Fruit fly (Drosophila melanogaster) whole organism, embryonic: ENCODE data around the gene Coq7.
A peak's percentile ranks its signal among the peaks of the same experiment; 100 is the strongest.

Source experiments
- Aef1 ChIP-seq: fragments of 200-800 bp; sonication (Bioruptor generic); IDR thresholded peaks from 3 replicates; pipeline ENCODE4 v1.3.6; 2022; ENCODE audit warnings: missing biosample characterization, missing genetic modification characterization
- Asciz ChIP-seq: fragments of 200-800 bp; sonication (Bioruptor generic); optimal IDR thresholded peaks from 2 replicates; lab custom pipeline; 2017; ENCODE audit warnings: missing biosample characterization, mild to moderate bottlenecking, missing genetic modification characterization, missing genetic modification reagents
- B-H1 ChIP-seq: fragments of 200-800 bp; sonication (Bioruptor generic); IDR thresholded peaks from 3 replicates; pipeline ENCODE4 v1.3.6; 2022; ENCODE audit warnings: missing biosample characterization, missing genetic modification characterization
- B-H2 ChIP-seq: fragments of 200-800 bp; sonication (Bioruptor generic); optimal IDR thresholded peaks from 2 replicates; lab custom pipeline; 2018; ENCODE audit warnings: missing biosample characterization, mild to moderate bottlenecking, missing genetic modification characterization
- Bgb ChIP-seq: fragments of 200-800 bp; sonication (Bioruptor generic); IDR thresholded peaks from 2 replicates; pipeline ENCODE4 v1.3.6; 2022; ENCODE audit warnings: missing biosample characterization, missing genetic modification characterization; ENCODE audit not compliant: partially characterized antibody
- C15 ChIP-seq: fragments of 200-800 bp; sonication (Bioruptor generic); IDR thresholded peaks from 3 replicates; pipeline ENCODE4 v1.3.6; 2022; ENCODE audit warnings: missing biosample characterization, missing genetic modification characterization
- CG10366 ChIP-seq: fragments of 200-800 bp; sonication (Bioruptor generic); IDR thresholded peaks from 2 replicates; pipeline ENCODE4 v1.3.6; 2022; ENCODE audit warnings: missing biosample characterization, missing genetic modification characterization
- CG10431 ChIP-seq: fragments of 200-800 bp; sonication (Bioruptor generic); optimal IDR thresholded peaks from 3 replicates; lab custom pipeline; 2018; ENCODE audit warnings: missing biosample characterization, mild to moderate bottlenecking, missing genetic modification characterization
- CG11085 ChIP-seq: fragments of 200-800 bp; sonication (Bioruptor generic); IDR thresholded peaks from 2 replicates; pipeline ENCODE4 v1.3.6; 2022; ENCODE audit warnings: missing biosample characterization, missing genetic modification characterization
- CG12299 ChIP-seq: fragments of 200-800 bp; sonication (Bioruptor generic); optimal IDR thresholded peaks from 2 replicates; lab custom pipeline; 2018; ENCODE audit warnings: missing biosample characterization, mild to moderate bottlenecking, missing genetic modification characterization
- CG13123 ChIP-seq: fragments of 200-800 bp; sonication (Bioruptor generic); optimal IDR thresholded peaks from 2 replicates; lab custom pipeline; 2016; ENCODE audit warnings: missing biosample characterization, missing genetic modification characterization
- CG14050 ChIP-seq: fragments of 200-800 bp; sonication (Bioruptor generic); IDR thresholded peaks from 3 replicates; pipeline ENCODE4 v1.3.6; 2022; ENCODE audit warnings: missing biosample characterization, missing genetic modification characterization
- CG15479 ChIP-seq: fragments of 200-800 bp; sonication (Bioruptor generic); optimal IDR thresholded peaks from 3 replicates; lab custom pipeline; 2019; ENCODE audit warnings: missing biosample characterization, mild to moderate bottlenecking, missing genetic modification characterization, moderate library complexity
- CG1603 ChIP-seq: fragments of 200-800 bp; sonication (Bioruptor generic); optimal IDR thresholded peaks from 2 replicates; lab custom pipeline; 2019; ENCODE audit warnings: missing biosample characterization, mild to moderate bottlenecking, missing genetic modification characterization, moderate library complexity
- CG17568 ChIP-seq: fragments of 200-800 bp; sonication (Bioruptor generic); optimal IDR thresholded peaks from 2 replicates; lab custom pipeline; 2018; ENCODE audit warnings: missing biosample characterization, mild to moderate bottlenecking, missing genetic modification characterization, moderate library complexity
- CG18262 ChIP-seq: fragments of 200-800 bp; optimal IDR thresholded peaks from 3 replicates; lab custom pipeline; 2019; ENCODE audit warnings: missing biosample characterization, mild to moderate bottlenecking, missing genetic modification characterization, moderate library complexity
- CG2202 ChIP-seq: fragments of 200-800 bp; sonication (Bioruptor generic); optimal IDR thresholded peaks from 2 replicates; lab custom pipeline; 2018; ENCODE audit warnings: missing biosample characterization, mild to moderate bottlenecking, missing genetic modification characterization
- CG33213 ChIP-seq: fragments of 200-800 bp; sonication (Bioruptor generic); optimal IDR thresholded peaks from 3 replicates; lab custom pipeline; 2016; ENCODE audit warnings: missing biosample characterization, missing genetic modification characterization
- CG4424 ChIP-seq: fragments of 200-800 bp; sonication (Bioruptor generic); optimal IDR thresholded peaks from 3 replicates; lab custom pipeline; 2016; ENCODE audit warnings: missing biosample characterization, missing genetic modification characterization
- CG4820 ChIP-seq: fragments of 200-800 bp; sonication (Bioruptor generic); optimal IDR thresholded peaks from 3 replicates; lab custom pipeline; 2016; ENCODE audit warnings: missing biosample characterization, missing genetic modification characterization
- CG6689 ChIP-seq: fragments of 200-800 bp; sonication (Bioruptor generic); IDR thresholded peaks from 2 replicates; pipeline ENCODE4 v1.3.6; 2022; ENCODE audit warnings: missing biosample characterization, missing genetic modification characterization
- CG7357 ChIP-seq: fragments of 200-800 bp; sonication (Bioruptor generic); IDR thresholded peaks from 3 replicates; pipeline ENCODE4 v1.3.6; 2022; ENCODE audit warnings: missing biosample characterization, missing genetic modification characterization
- CG7372 ChIP-seq: fragments of 200-800 bp; sonication (Bioruptor generic); IDR thresholded peaks from 2 replicates; pipeline ENCODE4 v1.3.6; 2022; ENCODE audit warnings: missing biosample characterization, missing genetic modification characterization
- CG7556 ChIP-seq: fragments of 200-800 bp; sonication (Bioruptor generic); optimal IDR thresholded peaks from 2 replicates; lab custom pipeline; 2017; ENCODE audit warnings: missing biosample characterization, mild to moderate bottlenecking, missing genetic modification characterization
- CG7963 ChIP-seq: fragments of 200-800 bp; sonication (Bioruptor generic); IDR thresholded peaks from 3 replicates; pipeline ENCODE4 v1.3.6; 2022; ENCODE audit warnings: missing biosample characterization, missing genetic modification characterization; ENCODE audit not compliant: partially characterized antibody
- CG8765 ChIP-seq: fragments of 200-800 bp; sonication (Bioruptor generic); IDR thresholded peaks from 2 replicates; pipeline ENCODE4 v1.3.6; 2022; ENCODE audit warnings: missing biosample characterization, missing genetic modification characterization
- CG8924 ChIP-seq: fragments of 200-800 bp; optimal IDR thresholded peaks from 3 replicates; lab custom pipeline; 2019; ENCODE audit warnings: missing biosample characterization, mild to moderate bottlenecking, missing genetic modification characterization, moderate library complexity
- CG9437 ChIP-seq: fragments of 200-800 bp; sonication (Bioruptor generic); optimal IDR thresholded peaks from 2 replicates; lab custom pipeline; 2018; ENCODE audit warnings: missing biosample characterization, mild to moderate bottlenecking, missing genetic modification characterization
- CG9797 ChIP-seq: fragments of 200-800 bp; sonication (Bioruptor generic); optimal IDR thresholded peaks from 3 replicates; lab custom pipeline; 2018; ENCODE audit warnings: missing biosample characterization, mild to moderate bottlenecking, missing genetic modification characterization
- Camta ChIP-seq: fragments of 200-800 bp; sonication (Bioruptor generic); optimal IDR thresholded peaks from 2 replicates; lab custom pipeline; 2016; ENCODE audit warnings: missing biosample characterization, missing genetic modification characterization
- Dbx ChIP-seq: fragments of 200-800 bp; sonication (Bioruptor generic); IDR thresholded peaks from 3 replicates; pipeline ENCODE4 v1.3.6; 2022; ENCODE audit warnings: missing biosample characterization, missing genetic modification characterization
- Dfd ChIP-seq, 2 experiments: fragments of >200 bp; optimal IDR thresholded peaks; 2 replicates each; lab custom pipeline; 2017; ENCODE audit warnings: missing biosample characterization in 2 of 2, missing genetic modification characterization in 2 of 2
- HHEX ChIP-seq: fragments of 200-800 bp; sonication (Bioruptor generic); optimal IDR thresholded peaks from 3 replicates; lab custom pipeline; 2017; ENCODE audit warnings: missing biosample characterization, mild to moderate bottlenecking, missing genetic modification characterization, missing genetic modification reagents
- Lpt ChIP-seq: fragments of >200 bp; optimal IDR thresholded peaks from 2 replicates; lab custom pipeline; 2018; ENCODE audit warnings: missing biosample characterization, missing genetic modification characterization
- MTF-1 ChIP-seq: fragments of 200-800 bp; sonication (Bioruptor generic); optimal IDR thresholded peaks from 2 replicates; lab custom pipeline; 2018; ENCODE audit warnings: missing biosample characterization, mild to moderate bottlenecking, missing genetic modification characterization, borderline replicate concordance
- Trl ChIP-seq, 3 experiments: fragments of >200 bp in 2 of 3; fragments of 200-800 bp in 1 of 3; sonication (Bioruptor generic) in 1 of 3; optimal IDR thresholded peaks; 2 replicates in 1 of 3; 3 replicates in 2 of 3; lab custom pipeline; 2016 to 2017; ENCODE audit warnings: missing biosample characterization in 1 of 3, missing genetic modification characterization in 1 of 3
- YL-1 ChIP-seq: fragments of 200-800 bp; sonication (Bioruptor generic); optimal IDR thresholded peaks from 3 replicates; lab custom pipeline; 2017; ENCODE audit warnings: missing biosample characterization, mild to moderate bottlenecking, missing genetic modification characterization
- abd-A ChIP-seq: fragments of 200-800 bp; sonication (Bioruptor generic); optimal IDR thresholded peaks from 3 replicates; lab custom pipeline; 2019; ENCODE audit warnings: missing biosample characterization, mild to moderate bottlenecking, missing genetic modification characterization, moderate library complexity
- ac ChIP-seq: fragments of 200-800 bp; sonication (Bioruptor generic); optimal IDR thresholded peaks from 3 replicates; lab custom pipeline; 2017; ENCODE audit warnings: missing biosample characterization, mild to moderate bottlenecking, missing genetic modification characterization
- aop ChIP-seq: fragments of 200-800 bp; sonication (Bioruptor generic); IDR thresholded peaks from 2 replicates; pipeline ENCODE4 v1.3.6; 2022; ENCODE audit warnings: missing biosample characterization, missing genetic modification characterization
- ato ChIP-seq: fragments of 200-800 bp; sonication (Bioruptor generic); IDR thresholded peaks from 2 replicates; pipeline ENCODE4 v1.3.6; 2022; ENCODE audit warnings: missing biosample characterization, missing genetic modification characterization; ENCODE audit not compliant: partially characterized antibody
- br ChIP-seq: fragments of >200 bp; optimal IDR thresholded peaks from 2 replicates; lab custom pipeline; 2017
- bsh ChIP-seq, 2 experiments: fragments of 200-800 bp; sonication (Bioruptor generic); optimal IDR thresholded peaks; 2 replicates each; lab custom pipeline; 2017 to 2018; ENCODE audit warnings: mild to moderate bottlenecking in 2 of 2, missing biosample characterization in 2 of 2, missing genetic modification characterization in 2 of 2, moderate library complexity in 1 of 2
- chn ChIP-seq: fragments of 200-800 bp; sonication (Bioruptor generic); optimal IDR thresholded peaks from 2 replicates; lab custom pipeline; 2016; ENCODE audit warnings: missing biosample characterization, missing genetic modification characterization
- crc ChIP-seq: fragments of 200-800 bp; sonication (Bioruptor generic); optimal IDR thresholded peaks from 2 replicates; lab custom pipeline; 2016; ENCODE audit warnings: missing biosample characterization, missing genetic modification characterization
- da ChIP-seq: fragments of 200-800 bp; sonication (Bioruptor generic); optimal IDR thresholded peaks from 2 replicates; lab custom pipeline; 2016; ENCODE audit warnings: missing biosample characterization, missing genetic modification characterization
- gro ChIP-seq: fragments of 200-800 bp; sonication (Bioruptor generic); optimal IDR thresholded peaks from 2 replicates; lab custom pipeline; 2016; ENCODE audit warnings: missing biosample characterization, missing genetic modification characterization
- ham ChIP-seq: fragments of 200-800 bp; sonication (Bioruptor generic); IDR thresholded peaks from 2 replicates; pipeline ENCODE4 v1.3.6; 2022; ENCODE audit warnings: missing biosample characterization, missing genetic modification characterization
- nerfin-2 ChIP-seq: fragments of 200-800 bp; sonication (Bioruptor generic); IDR thresholded peaks from 2 replicates; pipeline ENCODE4 v1.3.6; 2022; ENCODE audit warnings: missing biosample characterization, missing genetic modification characterization; ENCODE audit not compliant: partially characterized antibody
- sna ChIP-seq: fragments of 200-800 bp; sonication (Bioruptor generic); IDR thresholded peaks from 2 replicates; pipeline ENCODE4 v1.3.6; 2022; ENCODE audit warnings: missing biosample characterization, missing genetic modification characterization; ENCODE audit not compliant: partially characterized antibody
- stc ChIP-seq: fragments of 200-800 bp; sonication (Bioruptor generic); IDR thresholded peaks from 2 replicates; pipeline ENCODE4 v1.3.6; 2022; ENCODE audit warnings: missing biosample characterization, missing genetic modification characterization

Gene Coq7

dm6 chrX:6794190-6794589 lies 23.2 kb downstream of the Coq7 start (continued):
- peak; percentile 81 for TF ChIP-seq HHEX (GFP tag; lab: Kevin White, UChicago)
- TF ChIP-seq Bgb (GFP tag; lab: Robert Waterston, UW): no peak
- peak; percentile 80 for TF ChIP-seq CG6689 (GFP tag; lab: Robert Waterston, UW)
- TF ChIP-seq ac (GFP tag; lab: Kevin White, UChicago): peak; percentile 36
- TF ChIP-seq br (lab: Kevin White, UChicago): no peak
- peak; percentile 55; the same call in 1 of the 2 replicates for TF ChIP-seq aop
- TF ChIP-seq CG1603: peak; percentile 93
- peak; percentile 83 for TF ChIP-seq stc (GFP tag; lab: Robert Waterston, UW)
- no peak for TF ChIP-seq nerfin-2 (GFP tag; lab: Robert Waterston, UW)
- TF ChIP-seq CG13123: peak; percentile 64
- peak; percentile 85 for TF ChIP-seq Aef1
- no peak for TF ChIP-seq CG2202 (tag; lab: Kevin White, UChicago)
- peak; percentile 78 for TF ChIP-seq gro (GFP tag; lab: Kevin White, UChicago)
- peak; percentile 74 for TF ChIP-seq B-H1 (GFP tag; lab: Robert Waterston, UW)
- TF ChIP-seq CG9437: peak; percentile 64
- peak; percentile 75 for TF ChIP-seq crc (GFP tag; lab: Kevin White, UChicago)
- TF ChIP-seq CG33213 (GFP tag; lab: Kevin White, UChicago): peak; percentile 82
- TF ChIP-seq Lpt (GFP tag; lab: Kevin White, UChicago): no peak
- no peak for TF ChIP-seq B-H2 (GFP tag; lab: Kevin White, UChicago)
- peak; percentile 69 for TF ChIP-seq CG4820 (GFP tag; lab: Kevin White, UChicago)
- TF ChIP-seq CG4424: peak; percentile 79
- TF ChIP-seq MTF-1: peak; percentile 62
- TF ChIP-seq bsh (GFP tag; optimal IDR thresholded peaks at IDR 0.05; lab: Kevin White, UChicago): peak in 1 of 2 experiments; percentile 69
- TF ChIP-seq Camta (GFP tag; lab: Kevin White, UChicago): peak; percentile 74
- TF ChIP-seq CG8765: 0 out of 2 replicates have a peak, but pooled peaks have one; percentile 37
- TF ChIP-seq chn: peak; percentile 79
- no peak for TF ChIP-seq Dfd (GFP tag; optimal IDR thresholded peaks at IDR 0.05; lab: Kevin White, UChicago)
- peak; percentile 70 for TF ChIP-seq CG18262 (tag; lab: Kevin White, UChicago)
- TF ChIP-seq Dbx (GFP tag; lab: Robert Waterston, UW): peak; percentile 86
- TF ChIP-seq CG14050 (GFP tag; lab: Robert Waterston, UW): peak; percentile 87
- TF ChIP-seq da (GFP tag; lab: Kevin White, UChicago): peak; percentile 31
- peak; percentile 73 for TF ChIP-seq Asciz (GFP tag; lab: Kevin White, UChicago)
- TF ChIP-seq CG7357: peak; percentile 67; the same call in 2 of the 3 replicates
- peak; percentile 79 for TF ChIP-seq CG8924 (tag; lab: Kevin White, UChicago)
- no peak for TF ChIP-seq abd-A (tag; lab: Kevin White, UChicago)
- TF ChIP-seq CG11085 (GFP tag; lab: Robert Waterston, UW): peak; percentile 60
- TF ChIP-seq CG7963 (GFP tag; lab: Robert Waterston, UW): no peak
- TF ChIP-seq CG10366 (GFP tag; lab: Robert Waterston, UW): peak; percentile 91
- TF ChIP-seq CG12299 (tag; lab: Kevin White, UChicago): peak; percentile 72
- no peak for TF ChIP-seq ato
- TF ChIP-seq CG7372 (GFP tag; lab: Robert Waterston, UW): peak; percentile 76
- peak; percentile 68 for TF ChIP-seq CG17568 (GFP tag; lab: Kevin White, UChicago)
- TF ChIP-seq CG15479 (GFP tag; lab: Kevin White, UChicago): no peak
- no peak for TF ChIP-seq CG10431 (GFP tag; lab: Kevin White, UChicago)
- TF ChIP-seq CG9797: no peak
- TF ChIP-seq Trl (optimal IDR thresholded peaks at IDR 0.05; lab: Kevin White, UChicago): no peak
- TF ChIP-seq Trl (GFP tag; optimal IDR thresholded peaks at IDR 0.05; lab: Kevin White, UChicago): peak; percentile 74
- peak; percentile 48; the same call in 1 of the 3 replicates for TF ChIP-seq C15
- no peak for TF ChIP-seq sna (GFP tag; lab: Robert Waterston, UW)
- TF ChIP-seq YL-1 (GFP tag; lab: Kevin White, UChicago): peak; percentile 18
- TF ChIP-seq ham (GFP tag; lab: Robert Waterston, UW): peak; percentile 65; the same call in 1 of the 2 replicates
- peak; percentile 76 for TF ChIP-seq CG7556 (GFP tag; lab: Kevin White, UChicago)
